Fruit fly (Drosophila melanogaster) whole organism: Measurements from ENCODE around the gene CG8507.

ENCODE experiments used
- CG8478 ChIP-seq: fragments of >200 bp; optimal IDR thresholded peaks from 2 replicates; lab custom pipeline; 2018; ENCODE audit warnings: inconsistent platforms
- usp ChIP-seq: fragments of >200 bp; optimal IDR thresholded peaks from 2 replicates; lab custom pipeline; 2017; ENCODE audit warnings: missing biosample characterization, missing genetic modification characterization, mixed read lengths

DNA sequence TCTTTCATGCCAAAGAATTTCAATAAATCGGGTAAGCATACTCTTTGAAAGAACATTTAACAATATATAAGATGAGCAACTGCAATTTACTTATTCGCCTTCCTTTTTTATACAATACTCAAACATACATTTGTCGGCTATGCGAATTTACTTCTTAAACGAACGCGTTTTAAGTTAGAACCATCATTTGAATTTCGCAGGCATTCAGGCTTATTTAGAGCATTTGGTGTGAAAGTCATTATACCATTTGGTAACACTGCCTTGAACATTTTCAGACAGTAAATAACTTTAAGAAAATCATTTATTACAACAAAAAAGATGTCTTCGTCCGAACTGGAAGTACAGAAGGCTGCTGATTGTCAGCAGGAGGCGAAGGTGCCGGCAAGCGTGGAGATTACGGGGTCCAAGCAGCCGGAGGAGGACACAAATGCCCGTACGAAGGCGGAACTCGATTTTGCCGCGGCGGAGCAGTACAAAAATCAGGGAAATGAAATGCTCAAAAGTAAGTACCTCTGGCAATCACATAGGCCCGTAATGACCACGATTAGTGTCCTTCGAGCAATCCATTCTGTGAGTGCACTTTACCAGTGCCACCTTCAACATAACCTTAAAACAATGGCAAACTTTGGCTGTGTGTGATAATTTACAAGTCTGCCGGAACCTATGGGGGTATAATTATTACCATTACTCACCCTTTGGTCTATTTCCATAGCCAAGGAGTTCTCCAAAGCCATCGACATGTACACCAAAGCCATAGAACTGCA lies 43.2 kb upstream of the CG8507 start:
- TF ChIP-seq usp (GFP tag; lab: Kevin White, UChicago), result no peak
- no peak for TF ChIP-seq CG8478
